Worm (Caenorhabditis elegans): ENCODE data around the gene srt-48.

- TF ChIP-seq nfya-1 (tag; optimal IDR thresholded peaks at IDR 0.05) = no peak
- no peak for TF ChIP-seq pha-4 (tag; optimal IDR thresholded peaks at IDR 0.05)
- TF ChIP-seq fkh-10 (GFP tag; optimal IDR thresholded peaks at IDR 0.05) = no peak
- TF ChIP-seq K02D7.2 (tag; optimal IDR thresholded peaks at IDR 0.05) = no peak
- TF ChIP-seq elt-2 (tag; optimal IDR thresholded peaks at IDR 0.05) = no peak
- no peak for TF ChIP-seq lin-11 (tag; optimal IDR thresholded peaks at IDR 0.05)
- no peak for TF ChIP-seq ets-4 (tag; optimal IDR thresholded peaks at IDR 0.05)
- TF ChIP-seq ahr-1 (tag; optimal IDR thresholded peaks at IDR 0.05) = no peak
- TF ChIP-seq unc-42 (tag; optimal IDR thresholded peaks at IDR 0.05) = no peak
- no peak for TF ChIP-seq ceh-9 (tag; optimal IDR thresholded peaks at IDR 0.05)
- TF ChIP-seq ztf-16 (tag; optimal IDR thresholded peaks at IDR 0.05) = no peak
Measured at ce11 chrIV:15046162-15046561, 22.6 kb downstream of the srt-48 start.
